Worm (Caenorhabditis elegans): Measurements from ENCODE around the gene F09C12.8.

Gene F09C12.8

ce11 chrII:5097463-5097862, 14.7 kb upstream of the F09C12.8 start:
- TF ChIP-seq egrh-3 (GFP tag; IDR thresholded peaks at IDR 0.05) = peak; percentile 92

ce11 chrII:5099034-5099433, 13.1 kb upstream of the F09C12.8 start:
- no peak for TF ChIP-seq aptf-3 (GFP tag; IDR thresholded peaks at IDR 0.05)
- no peak for TF ChIP-seq ccch-3 (GFP tag; optimal IDR thresholded peaks at IDR 0.05)
- TF ChIP-seq ztf-18 (tag; optimal IDR thresholded peaks at IDR 0.05) = no peak
- TF ChIP-seq ztf-28 (GFP tag; IDR thresholded peaks at IDR 0.05) = no peak

- TF ChIP-seq zfh-2 (GFP tag; conservative IDR thresholded peaks at IDR 0.05) (no peak), sdz-38 (tag; optimal IDR thresholded peaks at IDR 0.05) (no peak), F39B2.1 (GFP tag; IDR thresholded peaks at IDR 0.05) (no peak), dox-1 (GFP tag; IDR thresholded peaks at IDR 0.05) (no peak), nfyb-1 (GFP tag; IDR thresholded peaks at IDR 0.05) (no peak), nhr-90 (tag; optimal IDR thresholded peaks at IDR 0.05) (no peak), bed-1 (GFP tag; IDR thresholded peaks at IDR 0.05) (no peak), attf-5 (GFP tag; optimal IDR thresholded peaks at IDR 0.05) (no peak), lin-35 (GFP tag; optimal IDR thresholded peaks at IDR 0.05) (no peak), ceh-27 (GFP tag; optimal IDR thresholded peaks at IDR 0.05) (no peak), cebp-2 (GFP tag; IDR thresholded peaks at IDR 0.05) (no peak), B0336.3 (GFP tag; IDR thresholded peaks at IDR 0.05) (no peak), T07F8.4 (tag; optimal IDR thresholded peaks at IDR 0.05) (no peak), lin-26 (GFP tag; IDR thresholded peaks at IDR 0.05) (no peak), bed-2 (GFP tag; IDR thresholded peaks at IDR 0.05) (no peak)
Measured at ce11 chrII:5099649-5100048, 12.5 kb upstream of the F09C12.8 start, which contains the start of gene C04G6.6. Gene C04G6.6, minus strand, starts transcription at chrII:5099749.

ce11 chrII:5101701-5102100, 10.5 kb upstream of the F09C12.8 start, which contains the start of the genes idpb-3 and idpb-1:
Gene idpb-3, minus strand, starts transcription at chrII:5101801.
Gene idpb-1, plus strand, starts transcription at chrII:5101984.
- no peak for TF ChIP-seq nhr-80 (tag; optimal IDR thresholded peaks at IDR 0.05)
- no peak for TF ChIP-seq nhr-90 (tag; optimal IDR thresholded peaks at IDR 0.05)

- TF ChIP-seq ccch-3 (GFP tag; optimal IDR thresholded peaks at IDR 0.05) (no peak), madf-3 (GFP tag; IDR thresholded peaks at IDR 0.05) (no peak)
Measured at ce11 chrII:5103189-5103588, 9.0 kb upstream of the F09C12.8 start.

ce11 chrII:5103784-5104457, 8.3 kb upstream of the F09C12.8 start, which contains the start of the genes C04G6.11 and mpk-2:
Gene C04G6.11, minus strand, starts transcription at chrII:5103834.
Gene mpk-2, plus strand, starts transcription at chrII:5104118.
- TF ChIP-seq unc-62 (GFP tag; optimal IDR thresholded peaks at IDR 0.05) (peak; percentile 44), F37B4.10 (GFP tag; IDR thresholded peaks at IDR 0.05) (no peak), nhr-120 (GFP tag; IDR thresholded peaks at IDR 0.05) (no peak), ztf-22 (GFP tag; optimal IDR thresholded peaks at IDR 0.05) (peak; percentile 58), K12H6.12 (tag; optimal IDR thresholded peaks at IDR 0.05) (no peak), nhr-80 (tag; optimal IDR thresholded peaks at IDR 0.05) (peak; percentile 93), ztf-3 (GFP tag; optimal IDR thresholded peaks at IDR 0.05) (no peak), bed-2 (GFP tag; IDR thresholded peaks at IDR 0.05) (no peak), ZK185.1 (tag; optimal IDR thresholded peaks at IDR 0.05; ENCODE audit: poor library complexity, severe bottlenecking) (no peak), let-607 (tag; optimal IDR thresholded peaks at IDR 0.05) (peak; percentile 21 to 40), atf-7 (tag; optimal IDR thresholded peaks at IDR 0.05) (peak; percentile 75), madf-10 (tag; optimal IDR thresholded peaks at IDR 0.05) (peak; percentile 22)

Measured in whole organism, young adult.